Worm (Caenorhabditis elegans) whole organism, L2 larva: ENCODE results near the gene C06E4.6.

Experiments
- aly-2 ChIP-seq: fragments of 150-350 bp; optimal IDR thresholded peaks from 2 replicates; lab custom pipeline; 2014; ENCODE audit warnings: missing biosample characterization, missing genetic modification characterization
- elt-1 ChIP-seq: fragments of 150-350 bp; optimal IDR thresholded peaks from 2 replicates; lab custom pipeline; 2014; ENCODE audit warnings: missing biosample characterization, missing genetic modification characterization
- fos-1 ChIP-seq: fragments of 150-350 bp; optimal IDR thresholded peaks from 2 replicates; lab custom pipeline; 2014; ENCODE audit warnings: missing biosample characterization, missing genetic modification characterization
- unc-62 ChIP-seq: fragments of 150-350 bp; optimal IDR thresholded peaks from 2 replicates; lab custom pipeline; 2014; ENCODE audit warnings: missing biosample characterization, missing genetic modification reagents, missing genetic modification characterization

DNA sequence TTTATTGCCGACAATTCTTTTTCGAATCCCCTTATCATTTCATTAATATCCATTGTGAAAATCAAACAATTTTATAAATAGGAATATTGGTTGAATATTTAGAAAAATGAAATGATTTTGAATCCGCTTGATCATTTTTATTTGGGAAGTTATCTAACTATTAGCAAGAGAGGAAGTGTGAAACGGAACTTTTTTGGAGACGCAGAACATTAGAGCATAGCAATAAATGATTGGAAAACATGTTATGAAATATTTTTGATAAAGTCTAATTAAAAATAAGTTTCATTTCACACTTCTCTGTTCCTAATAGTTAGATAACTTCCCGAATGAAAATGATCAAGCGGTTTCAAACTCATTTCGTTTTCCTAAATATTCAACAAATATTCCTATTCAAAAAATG, 29.4 kb upstream of the C06E4.6 start, which contains the start of gene F42C5.3:
- TF ChIP-seq unc-62 (GFP tag; lab: Kevin White, UChicago) (no peak), aly-2 (tag; lab: Kevin White, UChicago) (no peak), fos-1 (tag; lab: Kevin White, UChicago) (no peak), elt-1 (no peak)
